Worm (Caenorhabditis elegans): Measurements from ENCODE around the gene Y54G2A.26.

DNA sequence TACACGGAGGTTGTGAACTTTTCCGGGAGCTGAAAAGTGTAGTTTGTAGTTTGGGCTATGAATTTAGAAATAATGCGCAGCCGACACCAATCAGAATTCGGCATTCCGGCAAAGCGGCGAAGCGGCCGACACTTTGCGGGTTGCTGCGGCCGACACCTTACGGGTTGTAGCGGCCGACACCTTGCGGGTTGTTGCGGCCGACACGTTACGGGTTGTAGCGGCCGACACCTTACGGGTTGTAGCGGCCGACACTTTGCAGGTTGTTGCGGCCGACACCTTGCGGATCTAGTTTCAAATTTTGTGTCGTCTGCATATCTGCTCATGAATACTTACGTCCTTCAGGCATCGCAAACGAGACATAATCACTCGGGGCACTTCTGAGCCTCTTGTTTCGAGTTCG lies 28.4 kb downstream of the Y54G2A.26 start:
- no peak for TF ChIP-seq elt-1 (tag; optimal IDR thresholded peaks at IDR 0.05)
- TF ChIP-seq sma-3 (GFP tag; optimal IDR thresholded peaks at IDR 0.05) = no peak
- no peak for TF ChIP-seq mdl-1 (tag; optimal IDR thresholded peaks at IDR 0.05)
- TF ChIP-seq ama-1 (optimal IDR thresholded peaks at IDR 0.05) = no peak
- no peak for TF ChIP-seq ceh-82 (tag; optimal IDR thresholded peaks at IDR 0.05)
- no peak for TF ChIP-seq ztf-11 (tag; optimal IDR thresholded peaks at IDR 0.05)
- no peak for TF ChIP-seq skn-1 (tag; optimal IDR thresholded peaks at IDR 0.05)
- no peak for TF ChIP-seq nhr-25 (tag; optimal IDR thresholded peaks at IDR 0.05)
- TF ChIP-seq nhr-23 (tag; optimal IDR thresholded peaks at IDR 0.05) = no peak
- no peak for TF ChIP-seq aly-2 (tag; optimal IDR thresholded peaks at IDR 0.05)

All from whole organism, L2 larva.